Fruit fly (Drosophila melanogaster): Measurements from ENCODE around the gene Imp.

The Imp gene

dm6 chrX:10840892-10841564, 17.0 kb upstream of the Imp start (continued):
- TF ChIP-seq pfk (GFP tag; optimal IDR thresholded peaks at IDR 0.05) (no peak), oc (tag; optimal IDR thresholded peaks at IDR 0.05) (no peak), zfh1 (GFP tag; IDR thresholded peaks at IDR 0.05) (no peak), jumu (GFP tag; optimal IDR thresholded peaks at IDR 0.05) (no peak), exex (tag; optimal IDR thresholded peaks at IDR 0.05) (peak; percentile 98), cwo (GFP tag; optimal IDR thresholded peaks at IDR 0.05) (no peak), Med (GFP tag) (peak; percentile 39), mirr (GFP tag; optimal IDR thresholded peaks at IDR 0.05) (peak; percentile 93), sima (GFP tag; optimal IDR thresholded peaks at IDR 0.05) (no peak), CG32532 (GFP tag; IDR thresholded peaks at IDR 0.05) (no peak), CG4424 (GFP tag; optimal IDR thresholded peaks at IDR 0.05) (no peak), chif (GFP tag; optimal IDR thresholded peaks at IDR 0.05) (no peak), Ssrp (tag; optimal IDR thresholded peaks at IDR 0.05) (no peak), chinmo (GFP tag; IDR thresholded peaks at IDR 0.05; ENCODE audit: partially characterized antibody) (0 out of 4 replicates have a peak, but pooled peaks have one; percentile 49), Blimp-1 (GFP tag; optimal IDR thresholded peaks at IDR 0.05) (no peak), CG11247 (GFP tag; IDR thresholded peaks at IDR 0.05) (no peak), CG2199 (GFP tag; IDR thresholded peaks at IDR 0.05) (no peak), dm (GFP tag; optimal IDR thresholded peaks at IDR 0.05) (no peak), trem (tag; optimal IDR thresholded peaks at IDR 0.05) (no peak), CG2678 (tag; optimal IDR thresholded peaks at IDR 0.05) (no peak), gcm2 (GFP tag; optimal IDR thresholded peaks at IDR 0.05) (no peak), CG17912 (GFP tag; optimal IDR thresholded peaks at IDR 0.05) (no peak), C15 (GFP tag; IDR thresholded peaks at IDR 0.05) (no peak), CG17802 (tag; optimal IDR thresholded peaks at IDR 0.05) (no peak), caup (GFP tag; optimal IDR thresholded peaks at IDR 0.05; ENCODE audit: severe bottlenecking) (no peak), crol (GFP tag; IDR thresholded peaks at IDR 0.05) (no peak), CG12071 (GFP tag; optimal IDR thresholded peaks at IDR 0.05) (no peak), lbe (GFP tag; optimal IDR thresholded peaks at IDR 0.05) (no peak), CG8924 (tag; optimal IDR thresholded peaks at IDR 0.05) (no peak)

DNA sequence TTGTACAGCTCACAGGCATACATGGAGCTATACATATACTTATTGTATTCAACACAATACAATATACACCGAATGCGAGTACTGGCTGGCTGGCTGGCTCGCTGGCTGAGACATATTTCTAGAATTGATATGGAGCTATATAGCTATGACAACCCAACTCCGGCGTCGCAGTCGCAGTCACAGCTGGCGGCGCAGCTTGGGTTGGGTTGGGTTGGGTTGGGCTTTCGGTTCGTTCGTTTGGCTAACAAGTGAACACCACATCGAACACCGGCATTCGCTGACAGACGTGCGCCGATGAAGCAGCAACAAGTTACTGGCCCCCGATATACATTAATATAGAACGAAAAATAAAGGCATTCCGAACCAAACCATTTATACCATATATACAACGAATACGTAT, 14.9 kb upstream of the Imp start, which contains the start of gene CG15210:
CG15210 (plus strand) TSS at position 269 of the 400 bp plus-strand sequence.
- peak; percentile 49 for TF ChIP-seq Med (GFP tag)
- TF ChIP-seq CG15601 (tag; optimal IDR thresholded peaks at IDR 0.05) = no peak
- TF ChIP-seq unpg (GFP tag; optimal IDR thresholded peaks at IDR 0.05) = no peak
- TF ChIP-seq bigmax (GFP tag; optimal IDR thresholded peaks at IDR 0.05) = no peak
- TF ChIP-seq ap (GFP tag; IDR thresholded peaks at IDR 0.05) = no peak
- no peak for TF ChIP-seq MTF-1 (GFP tag; optimal IDR thresholded peaks at IDR 0.05; ENCODE audit: borderline replicate concordance)
- no peak for TF ChIP-seq Gug (GFP tag; IDR thresholded peaks at IDR 0.05)
- TF ChIP-seq Hr51 (GFP tag; optimal IDR thresholded peaks at IDR 0.05) = no peak
- TF ChIP-seq CG5180 (GFP tag; optimal IDR thresholded peaks at IDR 0.05) = peak; percentile 84
- TF ChIP-seq ase (GFP tag; IDR thresholded peaks at IDR 0.05) = no peak
- peak; percentile 63; the same call in 1 of the 2 replicates for TF ChIP-seq Adf1 (GFP tag; IDR thresholded peaks at IDR 0.05)
- no peak for TF ChIP-seq Meics (GFP tag; optimal IDR thresholded peaks at IDR 0.05)
- TF ChIP-seq ems (GFP tag; optimal IDR thresholded peaks at IDR 0.05) = no peak
- TF ChIP-seq CG10654 (GFP tag; optimal IDR thresholded peaks at IDR 0.05) = no peak
- no peak for TF ChIP-seq ATbp (GFP tag; optimal IDR thresholded peaks at IDR 0.05)
- TF ChIP-seq jumu (GFP tag; optimal IDR thresholded peaks at IDR 0.05) = no peak
- no peak for TF ChIP-seq CG18599 (GFP tag; optimal IDR thresholded peaks at IDR 0.05)
- TF ChIP-seq cad (GFP tag; optimal IDR thresholded peaks at IDR 0.05) = no peak
- TF ChIP-seq ken (GFP tag; IDR thresholded peaks at IDR 0.05) = no peak
